Worm (Caenorhabditis elegans) whole organism, young adult: Measurements from ENCODE around the gene spt-4.

ENCODE experiments used
- B0035.1 ChIP-seq: sonication (generic microtip); optimal IDR thresholded peaks from 2 replicates; lab custom pipeline; 2016; ENCODE audit warnings: missing genetic modification characterization, mild to moderate bottlenecking, missing compliant biosample characterization, missing genotype, missing genetic modification reagents
- C06A6.2 ChIP-seq: fragments of 200-800 bp; sonication (Bioruptor generic); conservative IDR thresholded peaks from 2 replicates; pipeline ENCODE4 v1.3.6; 2022; ENCODE audit warnings: missing genetic modification characterization, missing compliant biosample characterization
- F10E7.11 ChIP-seq: sonication (generic microtip); optimal IDR thresholded peaks from 2 replicates; lab custom pipeline; 2017; ENCODE audit warnings: mild to moderate bottlenecking, missing genetic modification characterization, moderate library complexity, missing compliant biosample characterization
- F22D6.2 ChIP-seq: sonication (generic microtip); optimal IDR thresholded peaks from 2 replicates; lab custom pipeline; 2016; ENCODE audit warnings: mild to moderate bottlenecking, missing genetic modification characterization, missing compliant biosample characterization
- F33H1.4 ChIP-seq: fragments of 200-800 bp; sonication (Bioruptor generic); IDR thresholded peaks from 2 replicates; pipeline ENCODE4 v1.3.6; 2022; ENCODE audit warnings: missing genetic modification reagents, missing genetic modification characterization, missing compliant biosample characterization
- F37B4.10 ChIP-seq: fragments of 200-800 bp; sonication (Bioruptor generic); IDR thresholded peaks from 2 replicates; pipeline ENCODE4 v1.3.6; 2022; ENCODE audit warnings: missing genetic modification characterization, missing compliant biosample characterization
- F39B2.1 ChIP-seq: fragments of 200-800 bp; sonication (Bioruptor generic); IDR thresholded peaks from 2 replicates; pipeline ENCODE4 v1.3.6; 2022; ENCODE audit warnings: missing genetic modification reagents, missing genetic modification characterization, missing compliant biosample characterization
- F57A8.1 ChIP-seq: fragments of 200-800 bp; sonication (Bioruptor generic); optimal IDR thresholded peaks from 2 replicates; lab custom pipeline; 2018; ENCODE audit warnings: mild to moderate bottlenecking, missing genetic modification characterization, moderate library complexity, missing compliant biosample characterization
- F57C9.4 ChIP-seq: sonication (generic microtip); optimal IDR thresholded peaks from 2 replicates; lab custom pipeline; 2017; ENCODE audit warnings: mild to moderate bottlenecking, missing genetic modification characterization, missing compliant biosample characterization
- K12H6.12 ChIP-seq: fragments of 200-800 bp; sonication (Bioruptor generic); optimal IDR thresholded peaks from 2 replicates; lab custom pipeline; 2018; ENCODE audit warnings: mild to moderate bottlenecking, missing genetic modification characterization, missing compliant biosample characterization
- T07F8.4 ChIP-seq: sonication (generic microtip); optimal IDR thresholded peaks from 2 replicates; lab custom pipeline; 2016; ENCODE audit warnings: mild to moderate bottlenecking, missing genetic modification characterization, moderate library complexity, missing compliant biosample characterization
- Y67H2A.10 ChIP-seq: fragments of 200-800 bp; sonication (Bioruptor generic); conservative IDR thresholded peaks from 2 replicates; pipeline ENCODE4 v1.3.6; 2022; ENCODE audit warnings: missing genetic modification reagents, missing genetic modification characterization, missing compliant biosample characterization
- Y79H2A.3 ChIP-seq: fragments of 200-800 bp; sonication (Bioruptor generic); conservative IDR thresholded peaks from 2 replicates; pipeline ENCODE4 v1.3.6; 2022; ENCODE audit warnings: missing genetic modification reagents, missing genetic modification characterization, missing compliant biosample characterization
- Y95B8A.8 ChIP-seq: fragments of 200-800 bp; sonication (Bioruptor generic); IDR thresholded peaks from 2 replicates; pipeline ENCODE4 v1.3.6; 2022; ENCODE audit warnings: missing genetic modification reagents, missing genetic modification characterization, missing compliant biosample characterization
- ama-1 ChIP-seq, 3 experiments: fragments of 150-350 bp in 1 of 3; sonication (generic microtip) in 2 of 3; optimal IDR thresholded peaks; 2 replicates each; lab custom pipeline; 2014 to 2018; ENCODE audit warnings: missing biosample characterization in 2 of 3, missing genetic modification characterization in 2 of 3, missing genetic modification reagents in 2 of 3
- aptf-2 ChIP-seq: fragments of 200-800 bp; sonication (Bioruptor generic); conservative IDR thresholded peaks from 2 replicates; pipeline ENCODE4 v1.3.6; 2022; ENCODE audit warnings: missing genetic modification reagents, missing genetic modification characterization, missing compliant biosample characterization
- attf-5 ChIP-seq: fragments of 200-800 bp; sonication (Bioruptor generic); optimal IDR thresholded peaks from 2 replicates; lab custom pipeline; 2018; ENCODE audit warnings: mild to moderate bottlenecking, missing genetic modification characterization, missing compliant biosample characterization
- attf-6 ChIP-seq: fragments of 200-800 bp; sonication (Bioruptor generic); IDR thresholded peaks from 2 replicates; pipeline ENCODE4 v1.3.6; 2022; ENCODE audit warnings: missing genetic modification reagents, missing genetic modification characterization, missing compliant biosample characterization
- ceh-40 ChIP-seq: fragments of 200-800 bp; sonication (Bioruptor generic); IDR thresholded peaks from 2 replicates; pipeline ENCODE4 v1.3.6; 2022; ENCODE audit warnings: missing genetic modification characterization, missing compliant biosample characterization
- ceh-79 ChIP-seq: sonication (generic microtip); optimal IDR thresholded peaks from 2 replicates; lab custom pipeline; 2017; ENCODE audit warnings: mild to moderate bottlenecking, missing genetic modification characterization, missing compliant biosample characterization
- dpff-1 ChIP-seq: sonication (generic microtip); optimal IDR thresholded peaks from 2 replicates; lab custom pipeline; 2017; ENCODE audit warnings: mild to moderate bottlenecking, missing genetic modification characterization, missing compliant biosample characterization
- dpl-1 ChIP-seq: fragments of 150-350 bp; optimal IDR thresholded peaks from 2 replicates; lab custom pipeline; 2014; ENCODE audit warnings: missing biosample characterization, missing genetic modification reagents, missing genetic modification characterization
- egl-18 ChIP-seq: fragments of 200-800 bp; sonication (Bioruptor generic); IDR thresholded peaks from 2 replicates; pipeline ENCODE4 v1.3.6; 2022; ENCODE audit warnings: missing genetic modification reagents, missing genetic modification characterization, missing compliant biosample characterization
- egl-44 ChIP-seq: fragments of 200-800 bp; sonication (Bioruptor generic); IDR thresholded peaks from 2 replicates; pipeline ENCODE4 v1.3.6; 2022; ENCODE audit warnings: missing genetic modification reagents, missing genetic modification characterization, missing compliant biosample characterization
- hmg-1.2 ChIP-seq: fragments of 200-800 bp; sonication (Bioruptor generic); IDR thresholded peaks from 2 replicates; pipeline ENCODE4 v1.3.6; 2022; ENCODE audit warnings: missing genetic modification reagents, missing genetic modification characterization, missing compliant biosample characterization
- hmg-20 ChIP-seq: fragments of 200-800 bp; sonication (Bioruptor generic); IDR thresholded peaks from 2 replicates; pipeline ENCODE4 v1.3.6; 2022; ENCODE audit warnings: missing genetic modification reagents, missing genetic modification characterization, missing compliant biosample characterization
- let-526 ChIP-seq: fragments of 200-800 bp; sonication (Bioruptor generic); IDR thresholded peaks from 2 replicates; pipeline ENCODE4 v1.3.6; 2022; ENCODE audit warnings: missing genetic modification reagents, missing genetic modification characterization, missing compliant biosample characterization
- let-607 ChIP-seq, 2 experiments: fragments of 200-800 bp in 1 of 2; sonication (Bioruptor generic) in 1 of 2; sonication (generic microtip) in 1 of 2; optimal IDR thresholded peaks; 2 replicates each; lab custom pipeline; 2016 to 2018; ENCODE audit warnings: mild to moderate bottlenecking in 2 of 2, missing compliant biosample characterization in 2 of 2, missing genetic modification characterization in 2 of 2, moderate library complexity in 2 of 2, missing genotype in 1 of 2
- lin-40 ChIP-seq: sonication (generic microtip); optimal IDR thresholded peaks from 2 replicates; lab custom pipeline; 2016; ENCODE audit warnings: missing genetic modification characterization, mild to moderate bottlenecking, missing compliant biosample characterization, missing genotype, missing genetic modification reagents
- madf-6 ChIP-seq: fragments of 200-800 bp; sonication (Bioruptor generic); IDR thresholded peaks from 2 replicates; pipeline ENCODE4 v1.3.6; 2022; ENCODE audit warnings: missing genetic modification reagents, missing genetic modification characterization, missing compliant biosample characterization
- mcd-1 ChIP-seq: fragments of 200-800 bp; sonication (Bioruptor generic); IDR thresholded peaks from 2 replicates; pipeline ENCODE4 v1.3.6; 2022; ENCODE audit warnings: missing genetic modification reagents, missing genetic modification characterization, missing compliant biosample characterization
- mes-4 ChIP-seq: sonication (generic microtip); optimal IDR thresholded peaks from 2 replicates; lab custom pipeline; 2016; ENCODE audit warnings: missing genotype, missing genetic modification characterization, missing compliant biosample characterization
- mxl-1 ChIP-seq: sonication (generic microtip); optimal IDR thresholded peaks from 2 replicates; lab custom pipeline; 2016; ENCODE audit warnings: missing genetic modification characterization, missing compliant biosample characterization
- nfya-2 ChIP-seq: fragments of 200-800 bp; sonication (Bioruptor generic); IDR thresholded peaks from 2 replicates; pipeline ENCODE4 v1.3.6; 2022; ENCODE audit warnings: missing genetic modification reagents, missing genetic modification characterization, missing compliant biosample characterization
- nhr-120 ChIP-seq: fragments of 200-800 bp; sonication (Bioruptor generic); IDR thresholded peaks from 2 replicates; pipeline ENCODE4 v1.3.6; 2022; ENCODE audit warnings: missing genetic modification characterization, missing compliant biosample characterization
- nhr-27 ChIP-seq: fragments of 200-800 bp; sonication (Bioruptor generic); optimal IDR thresholded peaks from 2 replicates; lab custom pipeline; 2018; ENCODE audit warnings: mild to moderate bottlenecking, missing genetic modification characterization, moderate library complexity, missing compliant biosample characterization
- nhr-80 ChIP-seq: sonication (generic microtip); optimal IDR thresholded peaks from 2 replicates; lab custom pipeline; 2016; ENCODE audit warnings: missing genetic modification characterization, missing compliant biosample characterization
- pbrm-1 ChIP-seq: fragments of 200-800 bp; sonication (Bioruptor generic); IDR thresholded peaks from 2 replicates; pipeline ENCODE4 v1.3.6; 2022; ENCODE audit warnings: missing genetic modification reagents, missing genetic modification characterization, missing compliant biosample characterization
- pha-4 ChIP-seq: fragments of 150-350 bp; sonication (generic microtip); optimal IDR thresholded peaks from 2 replicates; lab custom pipeline; 2014; ENCODE audit warnings: missing biosample characterization, missing genetic modification reagents, missing genetic modification characterization
- snpc-3.4 ChIP-seq: sonication (generic microtip); optimal IDR thresholded peaks from 2 replicates; lab custom pipeline; 2017; ENCODE audit warnings: missing genetic modification characterization, mild to moderate bottlenecking, missing compliant biosample characterization, antibody characterized with exemption, moderate library complexity, missing genotype, missing genetic modification reagents
- snpc-4 ChIP-seq, 5 experiments: fragments of 150-350 bp in 1 of 5; sonication (generic microtip) in 4 of 5; optimal IDR thresholded peaks; 2 replicates each; lab custom pipeline; 2014 to 2018; ENCODE audit warnings: missing genetic modification characterization in 5 of 5, missing biosample characterization in 3 of 5, antibody characterized with exemption in 2 of 5, mild to moderate bottlenecking in 2 of 5, missing compliant biosample characterization in 2 of 5, missing genotype in 2 of 5, moderate library complexity in 2 of 5, missing genetic modification reagents in 1 of 5
- sptf-2 ChIP-seq: fragments of 200-800 bp; sonication (Bioruptor generic); optimal IDR thresholded peaks from 2 replicates; lab custom pipeline; 2018; ENCODE audit warnings: mild to moderate bottlenecking, missing genetic modification characterization, missing compliant biosample characterization
- tbp1 ChIP-seq: fragments of 200-800 bp; sonication (Bioruptor generic); optimal IDR thresholded peaks from 2 replicates; lab custom pipeline; 2018; ENCODE audit warnings: mild to moderate bottlenecking, missing genetic modification characterization, missing compliant biosample characterization
- tlf-1 ChIP-seq: fragments of 200-800 bp; sonication (Bioruptor generic); optimal IDR thresholded peaks from 2 replicates; lab custom pipeline; 2018; ENCODE audit warnings: mild to moderate bottlenecking, missing genetic modification characterization, missing compliant biosample characterization
- unc-130 ChIP-seq: sonication (generic microtip); optimal IDR thresholded peaks from 2 replicates; lab custom pipeline; 2016; ENCODE audit warnings: missing genetic modification reagents, missing genetic modification characterization, missing compliant biosample characterization
- xnd-1 ChIP-seq: sonication (generic microtip); optimal IDR thresholded peaks from 2 replicates; lab custom pipeline; 2016; ENCODE audit warnings: missing genotype, missing genetic modification reagents, missing genetic modification characterization, missing compliant biosample characterization
- ztf-18 ChIP-seq: sonication (generic microtip); optimal IDR thresholded peaks from 2 replicates; lab custom pipeline; 2016; ENCODE audit warnings: missing genotype, mild to moderate bottlenecking, missing genetic modification characterization, missing compliant biosample characterization
- ztf-28 ChIP-seq: fragments of 200-800 bp; sonication (Bioruptor generic); IDR thresholded peaks from 2 replicates; pipeline ENCODE4 v1.3.6; 2022; ENCODE audit warnings: missing genetic modification reagents, missing genetic modification characterization, missing compliant biosample characterization
- ztf-6 ChIP-seq: fragments of 200-800 bp; sonication (Bioruptor generic); IDR thresholded peaks from 2 replicates; pipeline ENCODE4 v1.3.6; 2022; ENCODE audit warnings: missing genetic modification reagents, missing genetic modification characterization, missing compliant biosample characterization

spt-4 gene

DNA sequence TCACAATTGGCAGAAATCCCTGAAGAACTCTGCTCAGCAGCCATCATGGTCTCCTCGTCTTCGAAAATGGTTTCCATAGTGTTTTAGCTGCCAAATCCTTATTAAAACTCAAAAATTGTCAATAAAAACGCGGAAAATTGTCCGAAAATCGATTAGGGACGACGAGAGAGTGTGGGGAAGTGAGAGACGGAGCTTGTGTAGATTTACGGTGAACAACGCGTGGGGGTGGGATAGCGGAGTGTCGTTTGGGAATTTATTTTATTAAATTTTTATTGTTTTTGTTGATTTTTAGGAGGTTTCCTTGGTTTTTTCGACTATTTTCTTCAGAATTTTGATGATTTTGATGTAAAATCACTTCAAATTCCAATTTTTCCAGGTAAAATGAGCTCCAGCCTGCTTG, 17.6 kb upstream of the spt-4 start, which contains the start of the genes F54C4.4 and mrpl-40 (continued):
- TF ChIP-seq dpff-1 (tag; lab: Kevin White, UChicago) (no peak), Y95B8A.8 (GFP tag; lab: Robert Waterston, UW) (no peak), ceh-79 (no peak), tlf-1 (GFP tag; lab: Kevin White, UChicago) (no peak), xnd-1 (tag; lab: Kevin White, UChicago) (no peak), F57C9.4 (tag; lab: Kevin White, UChicago) (no peak), hmg-20 (GFP tag; lab: Robert Waterston, UW) (no peak), F33H1.4 (peak; percentile 59; the same call in 1 of the 2 replicates), unc-130 (no peak), B0035.1 (tag; lab: Kevin White, UChicago) (no peak), Y67H2A.10 (GFP tag; lab: Robert Waterston, UW) (no peak), F22D6.2 (tag; lab: Kevin White, UChicago) (no peak), lin-40 (tag; lab: Kevin White, UChicago) (peak; percentile 28), attf-6 (no peak), egl-18 (GFP tag; lab: Robert Waterston, UW) (no peak), dpl-1 (no peak), ztf-28 (GFP tag; lab: Robert Waterston, UW) (no peak), F39B2.1 (GFP tag; lab: Robert Waterston, UW) (no peak), ztf-6 (GFP tag; lab: Robert Waterston, UW) (no peak), madf-6 (peak; percentile 5; the same call in 1 of the 2 replicates), nhr-80 (no peak), C06A6.2 (GFP tag; lab: Robert Waterston, UW) (no peak), K12H6.12 (tag; lab: Kevin White, UChicago) (no peak), ceh-40 (GFP tag; lab: Robert Waterston, UW) (no peak), F37B4.10 (GFP tag; lab: Robert Waterston, UW) (no peak), let-607 (tag; optimal IDR thresholded peaks at IDR 0.05; lab: Kevin White, UChicago) (no peak), Y79H2A.3 (GFP tag; lab: Robert Waterston, UW) (no peak), mcd-1 (peak; percentile 47), pbrm-1 (GFP tag; lab: Robert Waterston, UW) (0 out of 2 replicates have a peak, but pooled peaks have one; percentile 45), egl-44 (GFP tag; lab: Robert Waterston, UW) (no peak), nhr-120 (no peak), tbp1 (GFP tag; lab: Kevin White, UChicago) (peak; percentile 35), mxl-1 (no peak), hmg-1.2 (GFP tag; lab: Robert Waterston, UW) (peak; percentile 94), nhr-27 (no peak), sptf-2 (no peak), F57A8.1 (GFP tag; lab: Kevin White, UChicago) (no peak), aptf-2 (GFP tag; lab: Robert Waterston, UW) (no peak), snpc-3.4 (peak; percentile 38), attf-5 (GFP tag; lab: Kevin White, UChicago) (peak; percentile 13), T07F8.4 (tag; lab: Kevin White, UChicago) (no peak), ama-1 (optimal IDR thresholded peaks at IDR 0.05; lab: Kevin White, UChicago) (no peak), ama-1 (GFP tag; optimal IDR thresholded peaks at IDR 0.05; lab: Kevin White, UChicago) (no peak), mes-4 (tag; lab: Kevin White, UChicago) (no peak), pha-4 (tag; lab: Kevin White, UChicago) (no peak), let-526 (GFP tag; lab: Robert Waterston, UW) (no peak), nfya-2 (GFP tag; lab: Robert Waterston, UW) (no peak), snpc-4 (GFP tag; optimal IDR thresholded peaks at IDR 0.05; lab: Kevin White, UChicago) (no peak), snpc-4 (tag; optimal IDR thresholded peaks at IDR 0.05; lab: Kevin White, UChicago) (no peak), ztf-18 (tag; lab: Kevin White, UChicago) (no peak), F10E7.11 (no peak)
